Fruit fly (Drosophila melanogaster): Measurements from ENCODE around the gene ScpX.

DNA sequence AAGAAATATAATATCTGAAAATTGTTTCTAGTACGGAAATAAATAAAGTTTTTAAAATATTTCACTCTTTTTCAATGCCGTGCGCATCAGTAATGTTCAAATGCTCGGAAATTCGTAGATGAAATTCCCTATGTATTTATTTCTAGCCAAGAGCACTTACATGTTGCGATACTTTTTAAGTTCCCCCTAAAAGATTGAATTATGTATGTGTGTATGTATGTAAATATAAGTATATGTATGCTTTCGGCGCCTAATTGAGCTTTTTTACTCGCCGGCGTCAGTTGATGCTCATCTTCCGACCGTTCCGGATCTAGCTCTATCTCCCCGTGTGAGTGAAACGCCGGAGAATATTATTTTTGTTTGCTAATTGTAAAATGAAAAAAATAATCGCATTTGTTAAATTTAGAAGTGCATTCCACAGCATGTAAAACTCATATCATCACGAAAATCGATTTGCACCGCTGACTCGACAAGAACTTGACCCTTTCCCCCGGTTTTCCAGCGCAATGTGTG lies 4.5 kb upstream of the ScpX start, which contains the start of gene Ugt36E1:
- TF ChIP-seq CG34406 (GFP tag; optimal IDR thresholded peaks at IDR 0.05) (no peak), CG32006 (GFP tag; optimal IDR thresholded peaks at IDR 0.05) (no peak), Eip78C (GFP tag) (no peak), CG31627 (GFP tag; optimal IDR thresholded peaks at IDR 0.05) (no peak), CG7368 (GFP tag; optimal IDR thresholded peaks at IDR 0.05) (no peak), dsx (GFP tag; optimal IDR thresholded peaks at IDR 0.05; ENCODE audit: poor library complexity, severe bottlenecking) (no peak), Lpt (GFP tag; optimal IDR thresholded peaks at IDR 0.05) (no peak), Met (GFP tag; optimal IDR thresholded peaks at IDR 0.05) (no peak), Hr39 (GFP tag; optimal IDR thresholded peaks at IDR 0.05) (no peak)

All from whole organism, prepupa.